Fruit fly (Drosophila melanogaster) whole organism, pupa: Measurements from ENCODE around the gene CG11076.

Experiments used
- CG12605 ChIP-seq: fragments of 200-800 bp; sonication (Bioruptor generic); IDR thresholded peaks from 2 replicates; pipeline ENCODE4 v1.3.6; 2022; ENCODE audit warnings: missing biosample characterization, missing genetic modification characterization
- CG14655 ChIP-seq: fragments of 200-800 bp; sonication (Bioruptor generic); optimal IDR thresholded peaks from 3 replicates; lab custom pipeline; 2017; ENCODE audit warnings: mild to moderate bottlenecking, missing biosample characterization, missing genetic modification reagents, missing genetic modification characterization
- CG17806 ChIP-seq: fragments of 200-800 bp; sonication (Bioruptor generic); optimal IDR thresholded peaks from 2 replicates; lab custom pipeline; 2018; ENCODE audit warnings: missing biosample characterization, mild to moderate bottlenecking, missing genetic modification characterization, moderate library complexity
- CG32121 ChIP-seq: fragments of 200-800 bp; sonication (Bioruptor generic); IDR thresholded peaks from 2 replicates; pipeline ENCODE4 v1.3.6; 2022; ENCODE audit warnings: missing biosample characterization, missing genetic modification characterization
- CG8159 ChIP-seq: fragments of 200-800 bp; sonication (Bioruptor generic); optimal IDR thresholded peaks from 3 replicates; lab custom pipeline; 2018; ENCODE audit warnings: missing biosample characterization, mild to moderate bottlenecking, missing genetic modification characterization, moderate library complexity
- CG9948 ChIP-seq: fragments of 200-800 bp; sonication (Bioruptor generic); optimal IDR thresholded peaks from 2 replicates; lab custom pipeline; 2018; ENCODE audit warnings: missing biosample characterization, mild to moderate bottlenecking, missing genetic modification characterization, moderate library complexity
- D1 ChIP-seq: fragments of 200-800 bp; sonication (Bioruptor generic); optimal IDR thresholded peaks from 2 replicates; lab custom pipeline; 2018; ENCODE audit warnings: missing biosample characterization, mild to moderate bottlenecking, missing genetic modification characterization, moderate library complexity
- Pif1A ChIP-seq: fragments of 200-800 bp; sonication (Bioruptor generic); optimal IDR thresholded peaks from 3 replicates; lab custom pipeline; 2016; ENCODE audit warnings: missing biosample characterization, missing genetic modification characterization
- Pif1B ChIP-seq: fragments of 200-800 bp; sonication (Bioruptor generic); optimal IDR thresholded peaks from 3 replicates; lab custom pipeline; 2016; ENCODE audit warnings: missing biosample characterization, missing genetic modification characterization
- Snoo ChIP-seq: fragments of 200-800 bp; sonication (Bioruptor generic); optimal IDR thresholded peaks from 3 replicates; lab custom pipeline; 2017; ENCODE audit warnings: missing biosample characterization, mild to moderate bottlenecking, missing genetic modification characterization, inconsistent platforms
- fd96Ca ChIP-seq: fragments of 200-800 bp; sonication (Bioruptor generic); IDR thresholded peaks from 3 replicates; pipeline ENCODE4 v1.3.6; 2022; ENCODE audit warnings: missing biosample characterization, missing genetic modification characterization
- gl ChIP-seq: fragments of 200-800 bp; sonication (Bioruptor generic); optimal IDR thresholded peaks from 2 replicates; lab custom pipeline; 2018; ENCODE audit warnings: missing biosample characterization, mild to moderate bottlenecking, missing genetic modification characterization

DNA sequence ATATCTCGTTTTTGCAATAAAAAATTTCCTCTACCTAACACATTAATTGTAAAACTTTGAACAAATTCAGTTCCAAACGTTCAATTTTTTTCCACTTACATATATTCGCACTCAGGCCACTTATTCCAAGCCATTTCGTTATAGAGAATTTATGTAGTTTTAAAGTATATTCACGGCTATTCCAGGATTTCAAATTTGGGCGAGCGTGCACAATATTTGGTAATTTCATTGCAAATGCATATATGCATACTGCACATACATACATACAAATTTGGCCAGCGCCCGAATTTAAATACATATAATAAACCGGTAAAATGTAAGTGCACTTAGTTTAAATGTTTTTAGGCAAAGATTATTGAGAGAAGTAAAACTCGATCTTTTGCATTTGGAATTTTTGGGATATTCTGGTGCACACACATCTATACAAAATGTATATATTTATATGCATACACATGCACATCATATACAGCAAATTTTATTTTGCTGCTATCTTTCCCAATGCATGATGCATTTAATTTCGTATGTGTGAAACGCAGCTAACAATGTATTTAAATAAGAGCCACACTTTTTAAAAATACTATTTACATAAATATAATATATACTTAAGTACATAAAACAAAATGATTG is 5.3 kb downstream of the CG11076 start:
- no peak for TF ChIP-seq gl (tag; lab: Kevin White, UChicago)
- no peak for TF ChIP-seq CG8159 (tag; lab: Kevin White, UChicago)
- no peak for TF ChIP-seq CG32121 (GFP tag; lab: Robert Waterston, UW)
- no peak for TF ChIP-seq Snoo (tag; lab: Kevin White, UChicago)
- no peak for TF ChIP-seq fd96Ca
- TF ChIP-seq CG9948 (tag; lab: Kevin White, UChicago): no peak
- no peak for TF ChIP-seq CG14655 (GFP tag; lab: Kevin White, UChicago)
- no peak for TF ChIP-seq CG17806
- no peak for TF ChIP-seq Pif1B
- TF ChIP-seq Pif1A (GFP tag; lab: Kevin White, UChicago): no peak
- no peak for TF ChIP-seq CG12605 (GFP tag; lab: Robert Waterston, UW)
- no peak for TF ChIP-seq D1 (tag; lab: Kevin White, UChicago)
